Fruit fly (Drosophila melanogaster) whole organism, embryonic: ENCODE data around the gene Ugt49B2.
A peak's percentile ranks its signal among the peaks of the same experiment; 100 is the strongest.

Source experiments
- Abd-B ChIP-seq: fragments of 200-800 bp; sonication (Bioruptor generic); optimal IDR thresholded peaks from 2 replicates; lab custom pipeline; 2018; ENCODE audit warnings: missing biosample characterization, mild to moderate bottlenecking, missing genetic modification characterization, moderate library complexity
- B-H1 ChIP-seq: fragments of 200-800 bp; sonication (Bioruptor generic); IDR thresholded peaks from 3 replicates; pipeline ENCODE4 v1.3.6; 2022; ENCODE audit warnings: missing biosample characterization, missing genetic modification characterization
- B-H2 ChIP-seq: fragments of 200-800 bp; sonication (Bioruptor generic); optimal IDR thresholded peaks from 2 replicates; lab custom pipeline; 2018; ENCODE audit warnings: missing biosample characterization, mild to moderate bottlenecking, missing genetic modification characterization
- CG10147 ChIP-seq: fragments of 200-800 bp; sonication (Bioruptor generic); optimal IDR thresholded peaks from 2 replicates; lab custom pipeline; 2019; ENCODE audit warnings: missing biosample characterization, mild to moderate bottlenecking, missing genetic modification characterization, moderate library complexity
- CG10431 ChIP-seq: fragments of 200-800 bp; sonication (Bioruptor generic); optimal IDR thresholded peaks from 3 replicates; lab custom pipeline; 2018; ENCODE audit warnings: missing biosample characterization, mild to moderate bottlenecking, missing genetic modification characterization
- CG15696 ChIP-seq: fragments of 200-800 bp; sonication (Bioruptor generic); optimal IDR thresholded peaks from 2 replicates; lab custom pipeline; 2019; ENCODE audit warnings: missing biosample characterization, mild to moderate bottlenecking, missing genetic modification characterization, moderate library complexity
- CG16813 ChIP-seq: fragments of 200-800 bp; sonication (Bioruptor generic); IDR thresholded peaks from 3 replicates; pipeline ENCODE4 v1.3.6; 2022; ENCODE audit warnings: missing biosample characterization, missing genetic modification characterization; ENCODE audit not compliant: partially characterized antibody
- CG17359 ChIP-seq: fragments of 200-800 bp; sonication (Bioruptor generic); optimal IDR thresholded peaks from 3 replicates; lab custom pipeline; 2018; ENCODE audit warnings: missing biosample characterization, mild to moderate bottlenecking, missing genetic modification characterization, moderate library complexity
- CG17361 ChIP-seq: fragments of 200-800 bp; sonication (Bioruptor generic); IDR thresholded peaks from 3 replicates; pipeline ENCODE4 v1.3.6; 2022; ENCODE audit warnings: missing biosample characterization, missing genetic modification characterization
- CG2202 ChIP-seq: fragments of 200-800 bp; sonication (Bioruptor generic); optimal IDR thresholded peaks from 2 replicates; lab custom pipeline; 2018; ENCODE audit warnings: missing biosample characterization, mild to moderate bottlenecking, missing genetic modification characterization
- CG34224 ChIP-seq: fragments of 200-800 bp; sonication (Bioruptor generic); IDR thresholded peaks from 3 replicates; pipeline ENCODE4 v1.3.6; 2022; ENCODE audit warnings: missing biosample characterization, missing genetic modification characterization; ENCODE audit not compliant: partially characterized antibody
- CG34422 ChIP-seq: fragments of 200-800 bp; sonication (Bioruptor generic); IDR thresholded peaks from 3 replicates; pipeline ENCODE4 v1.3.6; 2022; ENCODE audit warnings: missing biosample characterization, missing genetic modification characterization
- CG4282 ChIP-seq: fragments of 200-800 bp; sonication (Bioruptor generic); optimal IDR thresholded peaks from 2 replicates; lab custom pipeline; 2016; ENCODE audit warnings: missing biosample characterization, missing genetic modification characterization
- CG4730 ChIP-seq: fragments of 200-800 bp; sonication (Bioruptor generic); IDR thresholded peaks from 2 replicates; pipeline ENCODE4 v1.3.6; 2022; ENCODE audit warnings: missing biosample characterization, missing genetic modification characterization
- CG4820 ChIP-seq: fragments of 200-800 bp; sonication (Bioruptor generic); optimal IDR thresholded peaks from 3 replicates; lab custom pipeline; 2016; ENCODE audit warnings: missing biosample characterization, missing genetic modification characterization
- CG6813 ChIP-seq: fragments of 200-800 bp; sonication (Bioruptor generic); optimal IDR thresholded peaks from 2 replicates; lab custom pipeline; 2017; ENCODE audit warnings: missing biosample characterization, missing genetic modification characterization, mild to moderate bottlenecking, moderate library complexity, missing genetic modification reagents
- CG8089 ChIP-seq: fragments of 200-800 bp; sonication (Bioruptor generic); optimal IDR thresholded peaks from 3 replicates; lab custom pipeline; 2016; ENCODE audit warnings: missing biosample characterization, missing genetic modification characterization
- CG8478 ChIP-seq: fragments of >200 bp; optimal IDR thresholded peaks from 2 replicates; lab custom pipeline; 2018
- CG8944 ChIP-seq: fragments of 200-800 bp; sonication (Bioruptor generic); optimal IDR thresholded peaks from 3 replicates; lab custom pipeline; 2016; ENCODE audit warnings: missing biosample characterization, missing genetic modification characterization
- CG9797 ChIP-seq: fragments of 200-800 bp; sonication (Bioruptor generic); optimal IDR thresholded peaks from 3 replicates; lab custom pipeline; 2018; ENCODE audit warnings: missing biosample characterization, mild to moderate bottlenecking, missing genetic modification characterization
- Camta ChIP-seq: fragments of 200-800 bp; sonication (Bioruptor generic); optimal IDR thresholded peaks from 2 replicates; lab custom pipeline; 2016; ENCODE audit warnings: missing biosample characterization, missing genetic modification characterization
- Dek ChIP-seq: fragments of 200-800 bp; sonication (Bioruptor generic); optimal IDR thresholded peaks from 3 replicates; lab custom pipeline; 2019; ENCODE audit warnings: missing biosample characterization, mild to moderate bottlenecking, missing genetic modification characterization, moderate library complexity
- Dip2 ChIP-seq: fragments of 200-800 bp; sonication (Bioruptor generic); IDR thresholded peaks from 2 replicates; pipeline ENCODE4 v1.3.6; 2022; ENCODE audit warnings: missing biosample characterization, missing genetic modification characterization
- Doc3 ChIP-seq: fragments of 200-800 bp; sonication (Bioruptor generic); IDR thresholded peaks from 3 replicates; pipeline ENCODE4 v1.3.6; 2022; ENCODE audit warnings: missing biosample characterization, missing genetic modification characterization; ENCODE audit not compliant: partially characterized antibody
- E2f2 ChIP-seq: fragments of 200-800 bp; sonication (Bioruptor generic); IDR thresholded peaks from 2 replicates; pipeline ENCODE4 v1.3.6; 2022; ENCODE audit warnings: missing biosample characterization, missing genetic modification characterization
- Fer3 ChIP-seq: fragments of 200-800 bp; sonication (Bioruptor generic); optimal IDR thresholded peaks from 2 replicates; lab custom pipeline; 2018; ENCODE audit warnings: missing biosample characterization, mild to moderate bottlenecking, missing genetic modification characterization, moderate library complexity
- HLH4C ChIP-seq: fragments of 200-800 bp; sonication (Bioruptor generic); IDR thresholded peaks from 3 replicates; pipeline ENCODE4 v1.3.6; 2022; ENCODE audit warnings: missing biosample characterization, missing genetic modification characterization; ENCODE audit not compliant: partially characterized antibody
- Hr39 ChIP-seq: fragments of >200 bp; optimal IDR thresholded peaks from 2 replicates; lab custom pipeline; 2017
- Lhr ChIP-seq: fragments of 200-800 bp; sonication (Bioruptor generic); optimal IDR thresholded peaks from 3 replicates; lab custom pipeline; 2017; ENCODE audit warnings: mild to moderate bottlenecking, missing biosample characterization, missing genetic modification reagents, missing genetic modification characterization
- Meics ChIP-seq: fragments of 200-800 bp; sonication (Bioruptor generic); optimal IDR thresholded peaks from 2 replicates; lab custom pipeline; 2017; ENCODE audit warnings: missing biosample characterization, mild to moderate bottlenecking, missing genetic modification characterization
- Opbp ChIP-seq: fragments of 200-800 bp; sonication (Bioruptor generic); IDR thresholded peaks from 3 replicates; pipeline ENCODE4 v1.3.6; 2022; ENCODE audit warnings: missing biosample characterization, missing genetic modification characterization; ENCODE audit not compliant: partially characterized antibody
- Ravus ChIP-seq: fragments of 200-800 bp; sonication (Bioruptor generic); IDR thresholded peaks from 2 replicates; pipeline ENCODE4 v1.3.6; 2022; ENCODE audit warnings: missing biosample characterization, missing genetic modification characterization
- Side ChIP-seq: fragments of 200-800 bp; sonication (Bioruptor generic); optimal IDR thresholded peaks from 2 replicates; lab custom pipeline; 2016; ENCODE audit warnings: missing biosample characterization, missing genetic modification characterization
- Spps ChIP-seq: fragments of 200-800 bp; sonication (Bioruptor generic); optimal IDR thresholded peaks from 2 replicates; lab custom pipeline; 2018; ENCODE audit warnings: missing biosample characterization, mild to moderate bottlenecking, missing genetic modification characterization
- Sry-δ ChIP-seq: fragments of 200-800 bp; sonication (Bioruptor generic); optimal IDR thresholded peaks from 2 replicates; lab custom pipeline; 2016; ENCODE audit warnings: missing biosample characterization, missing genetic modification characterization
- abd-A ChIP-seq: fragments of 200-800 bp; sonication (Bioruptor generic); optimal IDR thresholded peaks from 3 replicates; lab custom pipeline; 2019; ENCODE audit warnings: missing biosample characterization, mild to moderate bottlenecking, missing genetic modification characterization, moderate library complexity
- aop ChIP-seq: fragments of 200-800 bp; sonication (Bioruptor generic); IDR thresholded peaks from 2 replicates; pipeline ENCODE4 v1.3.6; 2022; ENCODE audit warnings: missing biosample characterization, missing genetic modification characterization
- cas ChIP-seq: fragments of 200-800 bp; sonication (Bioruptor generic); IDR thresholded peaks from 2 replicates; pipeline ENCODE4 v1.3.6; 2022; ENCODE audit warnings: missing biosample characterization, missing genetic modification characterization
- en ChIP-seq: fragments of 200-800 bp; sonication (Bioruptor generic); optimal IDR thresholded peaks from 2 replicates; lab custom pipeline; 2016; ENCODE audit warnings: missing biosample characterization, missing genetic modification characterization
- esg ChIP-seq: fragments of 200-800 bp; sonication (Bioruptor generic); conservative IDR thresholded peaks from 2 replicates; pipeline ENCODE4 v1.3.6; 2022; ENCODE audit warnings: missing biosample characterization, missing genetic modification characterization
- fd3F ChIP-seq: fragments of 200-800 bp; sonication (Bioruptor generic); optimal IDR thresholded peaks from 2 replicates; lab custom pipeline; 2018; ENCODE audit warnings: missing biosample characterization, mild to moderate bottlenecking, missing genetic modification characterization, moderate library complexity
- grn ChIP-seq: fragments of 200-800 bp; sonication (Bioruptor generic); optimal IDR thresholded peaks from 3 replicates; lab custom pipeline; 2017; ENCODE audit warnings: missing biosample characterization, missing genetic modification characterization
- h ChIP-seq: fragments of >200 bp; optimal IDR thresholded peaks from 2 replicates; lab custom pipeline; 2017
- jigr1 ChIP-seq: fragments of 200-800 bp; sonication (Bioruptor generic); IDR thresholded peaks from 3 replicates; pipeline ENCODE4 v1.3.6; 2022; ENCODE audit warnings: missing biosample characterization, missing genetic modification characterization
- p53 ChIP-seq: fragments of 200-800 bp; sonication (Bioruptor generic); optimal IDR thresholded peaks from 2 replicates; lab custom pipeline; 2016; ENCODE audit warnings: missing biosample characterization, missing genetic modification characterization
- phol ChIP-seq: fragments of 200-800 bp; sonication (Bioruptor generic); optimal IDR thresholded peaks from 3 replicates; lab custom pipeline; 2018; ENCODE audit warnings: missing biosample characterization, mild to moderate bottlenecking, missing genetic modification characterization, moderate library complexity
- pita ChIP-seq: fragments of 200-800 bp; sonication (Bioruptor generic); optimal IDR thresholded peaks from 2 replicates; lab custom pipeline; 2017; ENCODE audit warnings: missing biosample characterization, mild to moderate bottlenecking, missing genetic modification characterization
- run ChIP-seq: fragments of 200-800 bp; sonication (Bioruptor generic); optimal IDR thresholded peaks from 3 replicates; lab custom pipeline; 2018; ENCODE audit warnings: missing biosample characterization, mild to moderate bottlenecking, missing genetic modification characterization
- sna ChIP-seq: fragments of 200-800 bp; sonication (Bioruptor generic); IDR thresholded peaks from 2 replicates; pipeline ENCODE4 v1.3.6; 2022; ENCODE audit warnings: missing biosample characterization, missing genetic modification characterization; ENCODE audit not compliant: partially characterized antibody
- tna ChIP-seq: fragments of 200-800 bp; sonication (Bioruptor generic); IDR thresholded peaks from 2 replicates; pipeline ENCODE4 v1.3.6; 2022; ENCODE audit warnings: missing biosample characterization, missing genetic modification characterization; ENCODE audit not compliant: partially characterized antibody
- vnd ChIP-seq: fragments of 200-800 bp; sonication (Bioruptor generic); IDR thresholded peaks from 3 replicates; pipeline ENCODE4 v1.3.6; 2022; ENCODE audit warnings: missing biosample characterization, missing genetic modification characterization; ENCODE audit not compliant: partially characterized antibody
- zen ChIP-seq: fragments of 200-800 bp; sonication (Bioruptor generic); optimal IDR thresholded peaks from 3 replicates; lab custom pipeline; 2018; ENCODE audit warnings: missing biosample characterization, mild to moderate bottlenecking, missing genetic modification characterization, moderate library complexity

Ugt49B2 gene

DNA sequence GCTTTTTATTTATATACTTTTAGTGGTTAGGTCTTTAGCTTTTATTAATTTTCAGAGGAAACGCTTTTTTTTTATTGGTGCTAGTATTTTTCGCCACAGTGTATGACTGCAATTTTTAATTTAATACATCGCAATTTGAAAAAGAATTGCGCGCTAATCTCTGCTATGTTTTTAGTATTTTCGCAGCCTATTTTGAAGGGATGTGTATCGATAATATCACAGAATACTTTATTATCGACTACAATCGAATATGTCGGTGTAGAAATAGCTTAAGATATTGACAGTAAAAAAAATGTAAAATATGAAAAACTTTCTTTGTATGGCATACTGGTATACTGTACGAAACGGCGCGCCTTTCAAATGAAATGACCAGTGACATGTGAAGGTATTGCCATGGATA is 7.2 kb upstream of the Ugt49B2 start (continued):
- TF ChIP-seq CG10431 (GFP tag; lab: Kevin White, UChicago) (no peak), cas (GFP tag; lab: Robert Waterston, UW) (no peak), Dek (no peak), Hr39 (no peak), B-H2 (GFP tag; lab: Kevin White, UChicago) (no peak), h (lab: Kevin White, UChicago) (no peak), B-H1 (GFP tag; lab: Robert Waterston, UW) (no peak), Doc3 (GFP tag; lab: Robert Waterston, UW) (peak; percentile 60), p53 (GFP tag; lab: Kevin White, UChicago) (no peak), CG10147 (no peak), CG17361 (GFP tag; lab: Robert Waterston, UW) (no peak), Meics (GFP tag; lab: Kevin White, UChicago) (no peak), Spps (tag; lab: Kevin White, UChicago) (no peak), CG34224 (GFP tag; lab: Robert Waterston, UW) (peak; percentile 50), phol (tag; lab: Kevin White, UChicago) (peak; percentile 20), jigr1 (GFP tag; lab: Robert Waterston, UW) (no peak), zen (no peak), abd-A (tag; lab: Kevin White, UChicago) (no peak), Fer3 (tag; lab: Kevin White, UChicago) (no peak), CG16813 (peak; percentile 48; the same call in 2 of the 3 replicates), grn (GFP tag; lab: Kevin White, UChicago) (no peak), CG17359 (no peak), CG4282 (GFP tag; lab: Kevin White, UChicago) (no peak), CG4820 (no peak), CG8944 (no peak), Abd-B (GFP tag; lab: Kevin White, UChicago) (no peak), vnd (GFP tag; lab: Robert Waterston, UW) (no peak), HLH4C (GFP tag; lab: Robert Waterston, UW) (peak; percentile 61; the same call in 2 of the 3 replicates), run (tag; lab: Kevin White, UChicago) (no peak), pita (peak; percentile 15), CG4730 (GFP tag; lab: Robert Waterston, UW) (no peak), CG2202 (tag; lab: Kevin White, UChicago) (no peak), CG34422 (no peak), fd3F (GFP tag; lab: Kevin White, UChicago) (no peak), CG8478 (lab: Kevin White, UChicago) (no peak), Dip2 (GFP tag; lab: Robert Waterston, UW) (no peak), Sry-δ (GFP tag; lab: Kevin White, UChicago) (peak; percentile 53), Lhr (GFP tag; lab: Kevin White, UChicago) (peak; percentile 43), CG8089 (GFP tag; lab: Kevin White, UChicago) (no peak), Side (GFP tag; lab: Kevin White, UChicago) (no peak), Ravus (no peak), tna (peak; percentile 9; the same call in 1 of the 2 replicates), CG15696 (no peak), E2f2 (GFP tag; lab: Robert Waterston, UW) (peak; percentile 99), CG6813 (GFP tag; lab: Kevin White, UChicago) (no peak), aop (GFP tag; lab: Robert Waterston, UW) (no peak), Opbp (GFP tag; lab: Robert Waterston, UW) (peak; percentile 62; the same call in 1 of the 3 replicates), Camta (GFP tag; lab: Kevin White, UChicago) (no peak), esg (no peak), en (GFP tag; lab: Kevin White, UChicago) (no peak), CG9797 (GFP tag; lab: Kevin White, UChicago) (peak; percentile 54), sna (peak; percentile 56; the same call in 1 of the 2 replicates)
